Fruit fly (Drosophila melanogaster) whole organism, prepupa: ENCODE results near the gene CG9521.

ENCODE experiments used
- CG11294 ChIP-seq: fragments of 200-800 bp; sonication (Bioruptor generic); IDR thresholded peaks from 2 replicates; pipeline ENCODE4 v1.3.6; 2022; ENCODE audit warnings: missing biosample characterization, missing genetic modification characterization
- CG11762 ChIP-seq: fragments of 200-800 bp; sonication (Bioruptor generic); optimal IDR thresholded peaks from 3 replicates; lab custom pipeline; 2016; ENCODE audit warnings: missing biosample characterization, missing genetic modification characterization; ENCODE audit not compliant: insufficient read depth
- CG15336 ChIP-seq: fragments of 200-800 bp; sonication (Bioruptor generic); IDR thresholded peaks from 2 replicates; pipeline ENCODE4 v1.3.6; 2022; ENCODE audit warnings: missing biosample characterization, missing genetic modification characterization
- CG1621 ChIP-seq: fragments of 200-800 bp; sonication (Bioruptor generic); optimal IDR thresholded peaks from 3 replicates; lab custom pipeline; 2018; ENCODE audit warnings: missing biosample characterization, mild to moderate bottlenecking, missing genetic modification characterization
- CG16779 ChIP-seq: fragments of 200-800 bp; sonication (Bioruptor generic); optimal IDR thresholded peaks from 3 replicates; lab custom pipeline; 2017; ENCODE audit warnings: missing biosample characterization, mild to moderate bottlenecking, missing genetic modification characterization
- CG3032 ChIP-seq: fragments of 200-800 bp; optimal IDR thresholded peaks from 2 replicates; lab custom pipeline; 2019; ENCODE audit warnings: missing biosample characterization, mild to moderate bottlenecking, missing genetic modification characterization, moderate library complexity
- CG31627 ChIP-seq: fragments of 200-800 bp; sonication (Bioruptor generic); optimal IDR thresholded peaks from 3 replicates; lab custom pipeline; 2016; ENCODE audit warnings: missing biosample characterization, missing genetic modification characterization
- CG32006 ChIP-seq: fragments of 200-800 bp; sonication (Bioruptor generic); optimal IDR thresholded peaks from 3 replicates; lab custom pipeline; 2017; ENCODE audit warnings: missing biosample characterization, mild to moderate bottlenecking, missing genetic modification characterization
- CG3919 ChIP-seq: fragments of 200-800 bp; sonication (Bioruptor generic); optimal IDR thresholded peaks from 3 replicates; lab custom pipeline; 2016; ENCODE audit warnings: missing biosample characterization, missing genetic modification characterization
- CG6276 ChIP-seq: fragments of 200-800 bp; sonication (Bioruptor generic); optimal IDR thresholded peaks from 2 replicates; lab custom pipeline; 2017; ENCODE audit warnings: missing biosample characterization, mild to moderate bottlenecking, missing genetic modification characterization
- CG6792 ChIP-seq: fragments of 200-800 bp; sonication (Bioruptor generic); optimal IDR thresholded peaks from 3 replicates; lab custom pipeline; 2016; ENCODE audit warnings: missing biosample characterization, missing genetic modification characterization
- CG6854 ChIP-seq: fragments of 200-800 bp; sonication (Bioruptor generic); optimal IDR thresholded peaks from 2 replicates; lab custom pipeline; 2017; ENCODE audit warnings: missing biosample characterization, mild to moderate bottlenecking, missing genetic modification characterization
- CG7368 ChIP-seq: fragments of 200-800 bp; sonication (Bioruptor generic); optimal IDR thresholded peaks from 3 replicates; lab custom pipeline; 2016; ENCODE audit warnings: missing biosample characterization, missing genetic modification characterization
- CG8119 ChIP-seq: fragments of 200-800 bp; sonication (Bioruptor generic); IDR thresholded peaks from 3 replicates; pipeline ENCODE4 v1.3.6; 2022; ENCODE audit warnings: missing biosample characterization, missing genetic modification characterization
- CG8632 ChIP-seq: fragments of 200-800 bp; sonication (Bioruptor generic); optimal IDR thresholded peaks from 3 replicates; lab custom pipeline; 2016; ENCODE audit warnings: missing biosample characterization, missing genetic modification characterization
- Eip78C ChIP-seq: fragments of 200-800 bp; sonication (Bioruptor generic); peaks from one replicate; lab custom pipeline; 2016; ENCODE audit warnings: missing biosample characterization, missing genetic modification characterization
- Ets21C ChIP-seq: fragments of 200-800 bp; sonication (Bioruptor generic); optimal IDR thresholded peaks from 3 replicates; lab custom pipeline; 2016; ENCODE audit warnings: missing biosample characterization, missing genetic modification characterization
- Hr39 ChIP-seq: fragments of 200-800 bp; sonication (Bioruptor generic); optimal IDR thresholded peaks from 2 replicates; lab custom pipeline; 2016; ENCODE audit warnings: missing biosample characterization, missing genetic modification characterization
- Hr4 ChIP-seq: fragments of 200-800 bp; sonication (Bioruptor generic); optimal IDR thresholded peaks from 3 replicates; lab custom pipeline; 2016; ENCODE audit warnings: missing biosample characterization, missing genetic modification characterization
- Met ChIP-seq: fragments of 200-800 bp; sonication (Bioruptor generic); optimal IDR thresholded peaks from 3 replicates; lab custom pipeline; 2016; ENCODE audit warnings: missing biosample characterization, missing genetic modification characterization
- OdsH ChIP-seq: fragments of 200-800 bp; sonication (Bioruptor generic); optimal IDR thresholded peaks from 3 replicates; lab custom pipeline; 2016; ENCODE audit warnings: missing biosample characterization, missing genetic modification characterization
- Smox ChIP-seq: fragments of 200-800 bp; sonication (Bioruptor generic); optimal IDR thresholded peaks from 3 replicates; lab custom pipeline; 2016; ENCODE audit warnings: missing biosample characterization, missing genetic modification characterization
- Sox102F ChIP-seq: fragments of 200-800 bp; sonication (Bioruptor generic); optimal IDR thresholded peaks from 2 replicates; lab custom pipeline; 2016; ENCODE audit warnings: missing biosample characterization, mild to moderate bottlenecking, missing genetic modification characterization
- Sox15 ChIP-seq: fragments of 200-800 bp; sonication (Bioruptor generic); optimal IDR thresholded peaks from 3 replicates; lab custom pipeline; 2016; ENCODE audit warnings: missing biosample characterization, missing genetic modification characterization
- cyc ChIP-seq: fragments of 200-800 bp; sonication (Bioruptor generic); optimal IDR thresholded peaks from 3 replicates; lab custom pipeline; 2016; ENCODE audit warnings: missing biosample characterization, missing genetic modification characterization
- dac ChIP-seq: fragments of 200-800 bp; sonication (Bioruptor generic); optimal IDR thresholded peaks from 2 replicates; lab custom pipeline; 2017; ENCODE audit warnings: missing biosample characterization, mild to moderate bottlenecking, missing genetic modification characterization
- eg ChIP-seq: fragments of 200-800 bp; sonication (Bioruptor generic); IDR thresholded peaks from 3 replicates; pipeline ENCODE4 v1.3.6; 2022; ENCODE audit warnings: missing biosample characterization, missing genetic modification characterization
- esn ChIP-seq: fragments of 200-800 bp; sonication (Bioruptor generic); optimal IDR thresholded peaks from 2 replicates; lab custom pipeline; 2016; ENCODE audit warnings: missing biosample characterization, mild to moderate bottlenecking, missing genetic modification characterization, moderate library complexity
- fkh ChIP-seq: fragments of 200-800 bp; sonication (Bioruptor generic); optimal IDR thresholded peaks from 3 replicates; lab custom pipeline; 2017; ENCODE audit warnings: missing biosample characterization, mild to moderate bottlenecking, missing genetic modification characterization, moderate library complexity
- net ChIP-seq: fragments of 200-800 bp; sonication (Bioruptor generic); optimal IDR thresholded peaks from 3 replicates; lab custom pipeline; 2016; ENCODE audit warnings: missing biosample characterization, missing genetic modification characterization
- salr ChIP-seq, 2 experiments: fragments of 200-800 bp; sonication (Bioruptor generic); optimal IDR thresholded peaks; 3 replicates each; lab custom pipeline; 2016 to 2018; ENCODE audit warnings: missing biosample characterization in 2 of 2, missing genetic modification characterization in 2 of 2, mild to moderate bottlenecking in 1 of 2
- spab ChIP-seq: fragments of 200-800 bp; sonication (Bioruptor generic); optimal IDR thresholded peaks from 2 replicates; lab custom pipeline; 2017; ENCODE audit warnings: missing biosample characterization, mild to moderate bottlenecking, missing genetic modification characterization, missing genetic modification reagents
- topi ChIP-seq: fragments of 200-800 bp; sonication (Bioruptor generic); optimal IDR thresholded peaks from 3 replicates; lab custom pipeline; 2016; ENCODE audit warnings: missing biosample characterization, missing genetic modification characterization
- vri ChIP-seq: fragments of 200-800 bp; sonication (Bioruptor generic); optimal IDR thresholded peaks from 3 replicates; lab custom pipeline; 2016; ENCODE audit warnings: missing biosample characterization, mild to moderate bottlenecking, missing genetic modification characterization

The CG9521 gene

dm6 chrX:14897592-14897991 lies 44.5 kb upstream of the CG9521 start (continued):
- no peak for TF ChIP-seq vri (GFP tag; lab: Kevin White, UChicago)
- TF ChIP-seq esn (GFP tag; lab: Kevin White, UChicago) = peak; percentile 81
- peak; percentile 75 for TF ChIP-seq Sox102F (GFP tag; lab: Kevin White, UChicago)
- peak; percentile 58 for TF ChIP-seq Ets21C (GFP tag; lab: Kevin White, UChicago)
- TF ChIP-seq Hr4 = peak; percentile 8
- TF ChIP-seq CG15336 = peak; percentile 70
- peak; percentile 20 for TF ChIP-seq CG6854 (GFP tag; lab: Kevin White, UChicago)
- TF ChIP-seq CG31627 (GFP tag; lab: Kevin White, UChicago) = peak; percentile 72
- no peak for TF ChIP-seq spab (GFP tag; lab: Kevin White, UChicago)
- TF ChIP-seq Met = peak; percentile 79
- peak; percentile 59 for TF ChIP-seq net (GFP tag; lab: Kevin White, UChicago)

- TF ChIP-seq net (GFP tag; lab: Kevin White, UChicago) (no peak), eg (GFP tag; lab: Robert Waterston, UW) (no peak), Hr39 (GFP tag; lab: Kevin White, UChicago) (no peak), CG11294 (GFP tag; lab: Robert Waterston, UW) (no peak)
- TF ChIP-seq, all 60 proteins: peak for 0
Measured at dm6 chrX:14896791-14897190, 43.7 kb upstream of the CG9521 start, which contains the start of gene CG9514. Gene CG9514 (minus strand): TSS chrX:14896891.

- TF ChIP-seq eg (GFP tag; lab: Robert Waterston, UW) = 0 out of 3 replicates have a peak, but pooled peaks have one; percentile 19
- TF ChIP-seq dac (GFP tag; lab: Kevin White, UChicago) = no peak
- TF ChIP-seq topi (GFP tag; lab: Kevin White, UChicago) = no peak
- TF ChIP-seq fkh (GFP tag; lab: Kevin White, UChicago) = no peak
- TF ChIP-seq CG32006 (GFP tag; lab: Kevin White, UChicago) = peak; percentile 57
- no peak for TF ChIP-seq CG3919 (GFP tag; lab: Kevin White, UChicago)
- peak; percentile 68 for TF ChIP-seq Eip78C (GFP tag; lab: Kevin White, UChicago)
- no peak for TF ChIP-seq CG6792 (GFP tag; lab: Kevin White, UChicago)
- TF ChIP-seq CG11762 (GFP tag; lab: Kevin White, UChicago) = no peak
- peak; percentile 32; the same call in 1 of the 2 replicates for TF ChIP-seq CG15336
- TF ChIP-seq Hr4 = peak; percentile 61
- TF ChIP-seq CG3032 (tag; lab: Kevin White, UChicago) = no peak
- peak; percentile 39 for TF ChIP-seq CG6276 (GFP tag; lab: Kevin White, UChicago)
- no peak for TF ChIP-seq Smox (GFP tag; lab: Kevin White, UChicago)
- TF ChIP-seq Sox15 (GFP tag; lab: Kevin White, UChicago) = no peak
Measured at dm6 chrX:14896310-14896709, 43.2 kb upstream of the CG9521 start.

- TF ChIP-seq CG8632 (GFP tag; lab: Kevin White, UChicago) = no peak
- no peak for TF ChIP-seq eg (GFP tag; lab: Robert Waterston, UW)
- TF ChIP-seq cyc (GFP tag; lab: Kevin White, UChicago) = no peak
- TF ChIP-seq salr (GFP tag; optimal IDR thresholded peaks at IDR 0.05; lab: Kevin White, UChicago) = no peak
- no peak for TF ChIP-seq CG1621 (tag; lab: Kevin White, UChicago)
- no peak for TF ChIP-seq CG11294 (GFP tag; lab: Robert Waterston, UW)
- TF ChIP-seq OdsH (GFP tag; lab: Kevin White, UChicago) = no peak
- no peak for TF ChIP-seq Eip78C (GFP tag; lab: Kevin White, UChicago)
- TF ChIP-seq spab (GFP tag; lab: Kevin White, UChicago) = no peak
- TF ChIP-seq Sox102F (GFP tag; lab: Kevin White, UChicago) = no peak
- TF ChIP-seq CG16779 (tag; lab: Kevin White, UChicago) = no peak
- TF ChIP-seq CG8119 (GFP tag; lab: Robert Waterston, UW) = no peak
- TF ChIP-seq CG7368 (GFP tag; lab: Kevin White, UChicago) = no peak
- TF ChIP-seq Ets21C (GFP tag; lab: Kevin White, UChicago) = no peak
- no peak for TF ChIP-seq fkh (GFP tag; lab: Kevin White, UChicago)
Measured at dm6 chrX:14893872-14894271, 40.8 kb upstream of the CG9521 start.
